Worm (Caenorhabditis elegans) whole organism, midembryonic: ENCODE results near the gene Y47C4A.1.

Source experiments
- T22C8.4 ChIP-seq: fragments of 200-800 bp; sonication (Bioruptor generic); IDR thresholded peaks from 2 replicates; pipeline ENCODE4 v1.3.6; 2022; ENCODE audit warnings: missing genetic modification characterization, missing compliant biosample characterization
- med-1 ChIP-seq: sonication (generic microtip); optimal IDR thresholded peaks from 2 replicates; lab custom pipeline; 2017; ENCODE audit warnings: missing genetic modification characterization, mild to moderate bottlenecking, missing compliant biosample characterization, antibody characterized with exemption, missing genetic modification reagents; ENCODE audit not compliant: insufficient read depth

ce11 chrX:324021-324420 is 38.0 kb upstream of the Y47C4A.1 start:
- TF ChIP-seq T22C8.4 (GFP tag; lab: Robert Waterston, UW) = no peak
- no peak for TF ChIP-seq med-1 (GFP tag; lab: Kevin White, UChicago)
